5 fruit fly cellular contexts compared by ENCODE assay signal in the genomic region with DNA sequence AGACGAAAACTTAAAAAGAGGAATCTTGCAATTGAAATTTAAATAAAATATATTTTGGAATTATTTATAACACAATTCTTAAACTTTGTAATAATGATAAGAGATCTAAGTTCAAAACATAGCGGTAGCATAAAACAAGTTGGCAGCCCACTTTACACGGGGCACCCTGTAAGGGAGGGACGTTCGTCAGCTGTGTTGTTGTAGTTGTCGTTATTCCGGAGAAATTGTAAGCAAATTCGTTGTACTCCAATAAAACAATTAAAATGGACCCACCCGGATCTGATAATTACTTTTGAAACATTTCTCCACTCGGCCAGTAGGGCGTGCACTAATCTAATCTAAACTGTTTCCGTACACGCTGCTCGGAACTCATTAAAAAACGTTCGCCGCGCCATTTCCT.
TF ChIP-seq lines count a peak whose summit lies in the region.

A gene (plus strand): TSS at position 190 of the 400 bp plus-strand sequence.

- TF ChIP-seq CTCF in whole organism, embryonic (GFP tag; optimal IDR thresholded peaks at IDR 0.05; lab: Kevin White, UChicago) = no peak

TF ChIP-seq in whole organism, adult, 20 proteins besides CTCF, POLR2A, EP300 and RAD21 (continues in another document):
- no peak for TF ChIP-seq CG5204 (GFP tag; optimal IDR thresholded peaks at IDR 0.05; lab: Kevin White, UChicago)
- peak; percentile 27 for TF ChIP-seq CG7101 (tag; optimal IDR thresholded peaks at IDR 0.05; lab: Kevin White, UChicago)
- TF ChIP-seq pad (GFP tag; optimal IDR thresholded peaks at IDR 0.05; lab: Kevin White, UChicago) = no peak
- peak; percentile 56 for TF ChIP-seq bab1 (GFP tag; optimal IDR thresholded peaks at IDR 0.05; lab: Kevin White, UChicago)
- TF ChIP-seq tj (GFP tag; optimal IDR thresholded peaks at IDR 0.05; lab: Kevin White, UChicago) = no peak
- TF ChIP-seq CG33017 (tag; optimal IDR thresholded peaks at IDR 0.05; lab: Kevin White, UChicago) = no peak
- TF ChIP-seq kay (GFP tag; lab: Kevin White, UChicago; ENCODE audit: borderline replicate concordance) = no peak
- no peak for TF ChIP-seq CG14711 (tag; optimal IDR thresholded peaks at IDR 0.05; lab: Kevin White, UChicago)
- TF ChIP-seq Clk (GFP tag; optimal IDR thresholded peaks at IDR 0.05; lab: Kevin White, UChicago) = no peak
- TF ChIP-seq Mnt (GFP tag; optimal IDR thresholded peaks at IDR 0.05; lab: Kevin White, UChicago) = peak; percentile 8
- no peak for TF ChIP-seq CG1620 (GFP tag; optimal IDR thresholded peaks at IDR 0.05; lab: Kevin White, UChicago)
- no peak for TF ChIP-seq Hr96 (GFP tag; optimal IDR thresholded peaks at IDR 0.05; lab: Kevin White, UChicago)
- TF ChIP-seq CG7045 (GFP tag; optimal IDR thresholded peaks at IDR 0.05; lab: Kevin White, UChicago) = no peak
- no peak for TF ChIP-seq toe (GFP tag; optimal IDR thresholded peaks at IDR 0.05; lab: Kevin White, UChicago)
- TF ChIP-seq cic (GFP tag; optimal IDR thresholded peaks at IDR 0.05; lab: Kevin White, UChicago) = no peak
- peak; percentile 65 for TF ChIP-seq Crg-1 (GFP tag; optimal IDR thresholded peaks at IDR 0.05; lab: Kevin White, UChicago)
- peak; percentile 29 for TF ChIP-seq ovo (GFP tag; optimal IDR thresholded peaks at IDR 0.05; lab: Kevin White, UChicago)
- TF ChIP-seq CG12768 (GFP tag; optimal IDR thresholded peaks at IDR 0.05; lab: Kevin White, UChicago) = peak; percentile 7

TF ChIP-seq in whole organism, embryonic, 481 proteins besides CTCF, POLR2A, EP300 and RAD21 (continues in another document):
- TF ChIP-seq fd102C (GFP tag; optimal IDR thresholded peaks at IDR 0.05; lab: Kevin White, UChicago) (peak; percentile 24), lola (GFP tag; optimal IDR thresholded peaks at IDR 0.05; lab: Kevin White, UChicago) (no peak), MBD-R2 (GFP tag; IDR thresholded peaks at IDR 0.05; lab: Robert Waterston, UW) (peak; percentile 85), C15 (GFP tag; IDR thresholded peaks at IDR 0.05; lab: Robert Waterston, UW) (no peak), CG14667 (GFP tag; IDR thresholded peaks at IDR 0.05; lab: Robert Waterston, UW) (no peak), Meics (GFP tag; optimal IDR thresholded peaks at IDR 0.05; lab: Kevin White, UChicago) (peak; percentile 25), CG13123 (GFP tag; optimal IDR thresholded peaks at IDR 0.05; lab: Kevin White, UChicago) (no peak), pzg (GFP tag; optimal IDR thresholded peaks at IDR 0.05; lab: Kevin White, UChicago) (peak; percentile 56), esg (GFP tag; conservative IDR thresholded peaks at IDR 0.05; lab: Robert Waterston, UW) (no peak), HLH54F (GFP tag; optimal IDR thresholded peaks at IDR 0.05; lab: Kevin White, UChicago) (no peak), Optix (GFP tag; IDR thresholded peaks at IDR 0.05; lab: Robert Waterston, UW) (no peak), nom (GFP tag; optimal IDR thresholded peaks at IDR 0.05; lab: Kevin White, UChicago) (peak; percentile 31), CG17912 (GFP tag; optimal IDR thresholded peaks at IDR 0.05; lab: Kevin White, UChicago) (peak; percentile 0), abd-A (tag; optimal IDR thresholded peaks at IDR 0.05; lab: Kevin White, UChicago) (no peak), sna (GFP tag; IDR thresholded peaks at IDR 0.05; lab: Robert Waterston, UW; ENCODE audit: partially characterized antibody) (no peak), CG5245 (GFP tag; optimal IDR thresholded peaks at IDR 0.05; lab: Kevin White, UChicago) (no peak), CG3726 (GFP tag; IDR thresholded peaks at IDR 0.05; lab: Robert Waterston, UW) (no peak), chn (GFP tag; optimal IDR thresholded peaks at IDR 0.05; lab: Kevin White, UChicago) (no peak)

TF ChIP-seq in whole organism, prepupa, 60 proteins besides CTCF, POLR2A, EP300 and RAD21:
- no peak for TF ChIP-seq CG10669 (GFP tag; optimal IDR thresholded peaks at IDR 0.05; lab: Kevin White, UChicago)
- no peak for TF ChIP-seq ss (GFP tag; optimal IDR thresholded peaks at IDR 0.05; lab: Kevin White, UChicago)
- peak; percentile 64 for TF ChIP-seq CG1621 (tag; optimal IDR thresholded peaks at IDR 0.05; lab: Kevin White, UChicago)
- peak; percentile 35 for TF ChIP-seq esn (GFP tag; optimal IDR thresholded peaks at IDR 0.05; lab: Kevin White, UChicago)
- peak; percentile 51; the same call in 2 of the 3 replicates for TF ChIP-seq CG6163 (GFP tag; IDR thresholded peaks at IDR 0.05; lab: Robert Waterston, UW)
- no peak for TF ChIP-seq acj6 (GFP tag; optimal IDR thresholded peaks at IDR 0.05; lab: Kevin White, UChicago)
- TF ChIP-seq Ets96B (tag; optimal IDR thresholded peaks at IDR 0.05; lab: Kevin White, UChicago) = no peak
- TF ChIP-seq Eip93F (GFP tag; optimal IDR thresholded peaks at IDR 0.05; lab: Kevin White, UChicago) = no peak
- TF ChIP-seq dac (GFP tag; optimal IDR thresholded peaks at IDR 0.05; lab: Kevin White, UChicago) = no peak

TF ChIP-seq in whole organism, pupa, 21 proteins besides CTCF, POLR2A, EP300 and RAD21:
- no peak for TF ChIP-seq gl (tag; optimal IDR thresholded peaks at IDR 0.05; lab: Kevin White, UChicago)
- TF ChIP-seq CG34367 (tag; optimal IDR thresholded peaks at IDR 0.05; lab: Kevin White, UChicago) = no peak
- peak; percentile 21 for TF ChIP-seq Snoo (tag; optimal IDR thresholded peaks at IDR 0.05; lab: Kevin White, UChicago)
- no peak for TF ChIP-seq CG17806 (tag; optimal IDR thresholded peaks at IDR 0.05; lab: Kevin White, UChicago)
- no peak for TF ChIP-seq CG12605 (GFP tag; IDR thresholded peaks at IDR 0.05; lab: Robert Waterston, UW)

TF ChIP-seq in whole organism, wandering third instar larva, 38 proteins besides CTCF, POLR2A, EP300 and RAD21:
- TF ChIP-seq Abd-B (GFP tag; optimal IDR thresholded peaks at IDR 0.05; lab: Kevin White, UChicago) (no peak), usp (GFP tag; optimal IDR thresholded peaks at IDR 0.05; lab: Kevin White, UChicago) (no peak), fru (GFP tag; optimal IDR thresholded peaks at IDR 0.05; lab: Kevin White, UChicago) (no peak), Hnf4 (GFP tag; optimal IDR thresholded peaks at IDR 0.05; lab: Kevin White, UChicago) (no peak), Hr83 (GFP tag; optimal IDR thresholded peaks at IDR 0.05; lab: Kevin White, UChicago; ENCODE audit: poor library complexity, severe bottlenecking) (peak; percentile 50), rgr (GFP tag; optimal IDR thresholded peaks at IDR 0.05; lab: Kevin White, UChicago) (no peak), GATAd (GFP tag; optimal IDR thresholded peaks at IDR 0.05; lab: Kevin White, UChicago) (peak; percentile 58), Mio (GFP tag; optimal IDR thresholded peaks at IDR 0.05; lab: Kevin White, UChicago) (no peak), Myc (optimal IDR thresholded peaks at IDR 0.05; lab: Kevin White, UChicago) (no peak), Rel (GFP tag; optimal IDR thresholded peaks at IDR 0.05; lab: Kevin White, UChicago) (no peak), Rel (tag; optimal IDR thresholded peaks at IDR 0.05; lab: Kevin White, UChicago) (peak; percentile 8)
